Fruit fly (Drosophila melanogaster): ENCODE measurements around the gene smp-30.

Gene smp-30

dm6 chr3R:14706860-14707259 lies 44.2 kb downstream of the smp-30 start (continued):
- TF ChIP-seq HmgZ (tag; optimal IDR thresholded peaks at IDR 0.05) (peak; percentile 16), Dp (GFP tag; optimal IDR thresholded peaks at IDR 0.05) (no peak), CG4820 (GFP tag; optimal IDR thresholded peaks at IDR 0.05) (peak; percentile 16), CG11398 (GFP tag; optimal IDR thresholded peaks at IDR 0.05) (no peak), bcd (GFP tag; optimal IDR thresholded peaks at IDR 0.05) (no peak), twi (tag; optimal IDR thresholded peaks at IDR 0.05) (no peak), CG10543 (GFP tag; optimal IDR thresholded peaks at IDR 0.05) (no peak), cg (GFP tag; optimal IDR thresholded peaks at IDR 0.05) (no peak), CG6254 (GFP tag; optimal IDR thresholded peaks at IDR 0.05) (no peak), eve (GFP tag; optimal IDR thresholded peaks at IDR 0.05) (peak in 1 of 2 experiments; percentile 50), sd (tag; optimal IDR thresholded peaks at IDR 0.05) (peak; percentile 89), CG8388 (GFP tag; optimal IDR thresholded peaks at IDR 0.05) (peak; percentile 18), CG9215 (GFP tag; IDR thresholded peaks at IDR 0.05) (peak; percentile 52; the same call in 1 of the 2 replicates), nerfin-1 (tag; optimal IDR thresholded peaks at IDR 0.05) (no peak), CG8281 (tag; optimal IDR thresholded peaks at IDR 0.05) (peak; percentile 2), Xrp1 (GFP tag; IDR thresholded peaks at IDR 0.05) (peak; percentile 67), CG18476 (GFP tag; optimal IDR thresholded peaks at IDR 0.05) (no peak), Neu2 (GFP tag; optimal IDR thresholded peaks at IDR 0.05; ENCODE audit: borderline replicate concordance) (peak; percentile 12), CG17359 (tag; optimal IDR thresholded peaks at IDR 0.05) (peak; percentile 51), CG17802 (tag; optimal IDR thresholded peaks at IDR 0.05) (no peak), Meics (GFP tag; optimal IDR thresholded peaks at IDR 0.05) (peak; percentile 54), CG10321 (GFP tag; IDR thresholded peaks at IDR 0.05) (0 out of 2 replicates have a peak, but pooled peaks have one; percentile 31), MBD-R2 (GFP tag; IDR thresholded peaks at IDR 0.05) (peak; percentile 47; the same call in 1 of the 2 replicates), Hr39 (optimal IDR thresholded peaks at IDR 0.05) (no peak), CG34224 (GFP tag; IDR thresholded peaks at IDR 0.05; ENCODE audit: partially characterized antibody) (peak; percentile 73), jing (GFP tag; optimal IDR thresholded peaks at IDR 0.05) (peak; percentile 13), CG17328 (GFP tag; IDR thresholded peaks at IDR 0.05) (peak; percentile 67), chinmo (GFP tag; IDR thresholded peaks at IDR 0.05; ENCODE audit: partially characterized antibody) (peak; percentile 77; the same call in 3 of the 4 replicates), Drgx (GFP tag; IDR thresholded peaks at IDR 0.05) (peak; percentile 79), CG10565 (GFP tag; optimal IDR thresholded peaks at IDR 0.05) (no peak), kni (GFP tag; optimal IDR thresholded peaks at IDR 0.05) (peak; percentile 41), CG12391 (tag; optimal IDR thresholded peaks at IDR 0.05) (peak; percentile 25), CG9437 (GFP tag; optimal IDR thresholded peaks at IDR 0.05) (peak; percentile 14), CG16813 (GFP tag; IDR thresholded peaks at IDR 0.05; ENCODE audit: partially characterized antibody) (peak; percentile 68), CG7963 (GFP tag; IDR thresholded peaks at IDR 0.05; ENCODE audit: partially characterized antibody) (peak; percentile 62), Tbp (GFP tag; optimal IDR thresholded peaks at IDR 0.05) (no peak), Nf-YA (GFP tag; IDR thresholded peaks at IDR 0.05) (peak; percentile 52), ap (GFP tag; IDR thresholded peaks at IDR 0.05) (peak; percentile 73), Lhr (GFP tag; optimal IDR thresholded peaks at IDR 0.05) (no peak), pzg (GFP tag; optimal IDR thresholded peaks at IDR 0.05) (no peak), esg (GFP tag; conservative IDR thresholded peaks at IDR 0.05) (peak; percentile 52), Six4 (GFP tag; optimal IDR thresholded peaks at IDR 0.05) (no peak), pan (optimal IDR thresholded peaks at IDR 0.05) (no peak), pan (GFP tag; optimal IDR thresholded peaks at IDR 0.05 in 1 of 2, IDR thresholded peaks at IDR 0.05 in 1 of 2) (peak in 1 of 2 experiments; percentile 84), ase (GFP tag; IDR thresholded peaks at IDR 0.05) (0 out of 3 replicates have a peak, but pooled peaks have one; percentile 61), zfh1 (GFP tag; IDR thresholded peaks at IDR 0.05) (peak; percentile 70; the same call in 2 of the 3 replicates), p53 (GFP tag; optimal IDR thresholded peaks at IDR 0.05) (peak; percentile 3), TFAM (GFP tag; optimal IDR thresholded peaks at IDR 0.05) (no peak), tna (GFP tag; IDR thresholded peaks at IDR 0.05; ENCODE audit: partially characterized antibody) (peak; percentile 86), CG10431 (GFP tag; optimal IDR thresholded peaks at IDR 0.05) (no peak)

Data from whole organism, embryonic.